Worm (Caenorhabditis elegans) whole organism, midembryonic: Measurements from ENCODE around the gene mfsd-10.

Experiments used
- T22C8.4 ChIP-seq: fragments of 200-800 bp; sonication (Bioruptor generic); IDR thresholded peaks from 2 replicates; pipeline ENCODE4 v1.3.6; 2022; ENCODE audit warnings: missing genetic modification characterization, missing compliant biosample characterization
- cog-1 ChIP-seq: sonication (generic microtip); optimal IDR thresholded peaks from 2 replicates; lab custom pipeline; 2016; ENCODE audit warnings: missing genetic modification characterization, missing compliant biosample characterization
- flt-1 ChIP-seq: fragments of 200-800 bp; sonication (Bioruptor generic); IDR thresholded peaks from 2 replicates; pipeline ENCODE4 v1.3.6; 2022; ENCODE audit warnings: missing genetic modification characterization, missing compliant biosample characterization
- klf-2 ChIP-seq: fragments of 200-800 bp; sonication (Bioruptor generic); conservative IDR thresholded peaks from 2 replicates; pipeline ENCODE4 v1.3.6; 2022; ENCODE audit warnings: missing genetic modification reagents, missing genetic modification characterization, missing compliant biosample characterization
- med-1 ChIP-seq: sonication (generic microtip); optimal IDR thresholded peaks from 2 replicates; lab custom pipeline; 2017; ENCODE audit warnings: missing genetic modification characterization, mild to moderate bottlenecking, missing compliant biosample characterization, antibody characterized with exemption, missing genetic modification reagents; ENCODE audit not compliant: insufficient read depth
- ref-1 ChIP-seq: fragments of 200-800 bp; sonication (Bioruptor generic); conservative IDR thresholded peaks from 2 replicates; pipeline ENCODE4 v1.3.6; 2022; ENCODE audit warnings: missing genetic modification reagents, missing genetic modification characterization, missing compliant biosample characterization
- tab-1 ChIP-seq: fragments of 200-800 bp; sonication (Bioruptor generic); IDR thresholded peaks from 2 replicates; pipeline ENCODE4 v1.3.6; 2022; ENCODE audit warnings: missing genetic modification characterization, missing compliant biosample characterization
- ztf-23 ChIP-seq: fragments of 200-800 bp; sonication (Bioruptor generic); IDR thresholded peaks from 2 replicates; pipeline ENCODE4 v1.3.6; 2022; ENCODE audit warnings: missing genetic modification reagents, missing genetic modification characterization, missing compliant biosample characterization
- ztf-29 ChIP-seq: fragments of 200-800 bp; sonication (Bioruptor generic); IDR thresholded peaks from 2 replicates; pipeline ENCODE4 v1.3.6; 2022; ENCODE audit warnings: missing genetic modification reagents, missing genetic modification characterization, missing compliant biosample characterization

mfsd-10 gene

DNA sequence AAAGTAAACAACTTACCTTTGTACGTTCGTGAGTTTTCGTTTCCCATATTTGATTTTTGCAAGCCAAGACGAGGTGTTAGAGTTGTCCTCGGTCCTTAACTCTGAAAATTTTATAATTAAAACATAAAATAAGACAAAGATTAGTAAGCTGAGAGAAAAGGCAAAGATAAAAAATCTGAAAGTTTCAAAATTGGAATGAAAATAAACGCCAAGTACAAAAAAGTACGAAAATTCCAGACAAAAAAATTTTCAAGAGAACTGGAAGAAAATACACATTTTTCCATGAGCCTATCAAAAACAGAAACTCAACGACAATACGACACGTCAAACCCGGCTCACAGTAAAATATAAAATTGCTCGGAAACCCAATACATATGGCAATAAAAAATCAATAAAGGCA, 23.1 kb upstream of the mfsd-10 start, which contains the start of gene F10D7.5:
Gene F10D7.5, minus strand, starts transcription at position 101 of the 400 bp plus-strand sequence.
- no peak for TF ChIP-seq klf-2 (GFP tag; lab: Robert Waterston, UW)
- no peak for TF ChIP-seq cog-1
- TF ChIP-seq flt-1 (GFP tag; lab: Robert Waterston, UW) = no peak
- no peak for TF ChIP-seq ztf-29 (GFP tag; lab: Robert Waterston, UW)
- TF ChIP-seq ztf-23 (GFP tag; lab: Robert Waterston, UW) = no peak
- no peak for TF ChIP-seq med-1 (GFP tag; lab: Kevin White, UChicago)
- no peak for TF ChIP-seq tab-1 (GFP tag; lab: Robert Waterston, UW)
- TF ChIP-seq T22C8.4 (GFP tag; lab: Robert Waterston, UW) = no peak
- no peak for TF ChIP-seq ref-1 (GFP tag; lab: Robert Waterston, UW)

DNA sequence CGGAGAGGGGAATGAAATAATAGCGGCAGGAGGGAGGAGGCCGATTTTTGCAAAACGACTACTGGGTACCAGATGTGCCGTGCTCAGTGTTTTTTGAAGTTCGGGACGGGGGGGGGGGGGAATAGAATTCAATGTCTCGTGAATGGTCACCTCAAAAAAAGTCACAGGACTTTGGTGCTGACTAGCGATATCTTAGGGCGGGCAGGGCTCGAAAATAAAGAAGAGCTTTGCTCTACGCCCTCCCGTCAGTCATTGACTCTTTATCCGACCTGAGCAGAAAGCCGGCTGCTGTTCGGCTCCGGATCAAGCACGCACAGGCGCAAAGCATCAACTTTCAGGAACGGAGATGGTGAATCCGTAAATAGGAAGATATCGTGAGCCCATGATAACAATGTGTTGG, 22.1 kb upstream of the mfsd-10 start:
- TF ChIP-seq flt-1 (GFP tag; lab: Robert Waterston, UW) = no peak
- TF ChIP-seq ztf-23 (GFP tag; lab: Robert Waterston, UW) = no peak
- no peak for TF ChIP-seq klf-2 (GFP tag; lab: Robert Waterston, UW)
- no peak for TF ChIP-seq cog-1
- no peak for TF ChIP-seq ref-1 (GFP tag; lab: Robert Waterston, UW)
- TF ChIP-seq tab-1 (GFP tag; lab: Robert Waterston, UW) = no peak
- no peak for TF ChIP-seq ztf-29 (GFP tag; lab: Robert Waterston, UW)
- TF ChIP-seq T22C8.4 (GFP tag; lab: Robert Waterston, UW) = no peak
- no peak for TF ChIP-seq med-1 (GFP tag; lab: Kevin White, UChicago)

DNA sequence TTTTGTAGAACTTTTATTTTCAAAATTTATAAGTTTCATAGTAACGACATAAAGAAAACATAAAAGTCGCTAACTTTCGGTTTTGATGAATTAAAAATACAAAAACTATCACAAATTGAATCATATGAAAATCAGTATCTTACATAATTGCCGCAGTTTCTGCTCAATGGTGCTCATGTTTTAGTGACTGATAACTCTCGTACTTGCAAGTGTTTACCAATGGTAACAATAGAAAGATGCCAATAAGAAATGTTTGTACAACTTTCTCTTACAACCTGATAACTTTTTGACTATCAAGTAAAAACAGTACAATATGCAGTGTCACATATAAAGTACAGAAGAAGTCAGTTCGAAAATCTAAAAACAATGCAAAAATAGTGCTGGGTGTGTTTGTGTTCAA, 17.7 kb upstream of the mfsd-10 start:
- TF ChIP-seq ref-1 (GFP tag; lab: Robert Waterston, UW) (no peak), cog-1 (no peak), klf-2 (GFP tag; lab: Robert Waterston, UW) (no peak), T22C8.4 (GFP tag; lab: Robert Waterston, UW) (no peak), tab-1 (GFP tag; lab: Robert Waterston, UW) (no peak), ztf-23 (GFP tag; lab: Robert Waterston, UW) (no peak), ztf-29 (GFP tag; lab: Robert Waterston, UW) (no peak), med-1 (GFP tag; lab: Kevin White, UChicago) (no peak), flt-1 (GFP tag; lab: Robert Waterston, UW) (no peak)

DNA sequence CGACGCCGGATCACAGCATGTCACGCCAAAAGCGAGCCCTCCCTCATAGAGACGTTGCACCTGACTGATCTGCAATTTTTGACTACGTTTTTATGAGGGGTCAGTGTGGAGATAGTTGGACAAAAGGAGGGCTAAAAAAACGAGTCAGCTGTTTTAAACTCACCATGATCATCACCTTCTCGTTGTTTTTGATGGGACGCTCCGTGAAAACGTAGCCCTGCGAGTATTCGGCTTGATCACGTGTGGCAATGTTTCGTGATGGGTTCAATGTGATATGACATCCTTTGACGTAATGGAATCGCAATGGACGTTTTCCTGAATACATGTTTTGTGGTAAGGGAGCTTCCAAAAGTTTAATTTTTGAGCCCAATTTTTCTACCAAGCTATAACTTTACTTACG, 16.7 kb upstream of the mfsd-10 start:
- no peak for TF ChIP-seq cog-1
- no peak for TF ChIP-seq T22C8.4 (GFP tag; lab: Robert Waterston, UW)
- TF ChIP-seq ref-1 (GFP tag; lab: Robert Waterston, UW) = no peak
- TF ChIP-seq med-1 (GFP tag; lab: Kevin White, UChicago) = no peak
- TF ChIP-seq tab-1 (GFP tag; lab: Robert Waterston, UW) = no peak
- TF ChIP-seq ztf-29 (GFP tag; lab: Robert Waterston, UW) = no peak
- no peak for TF ChIP-seq ztf-23 (GFP tag; lab: Robert Waterston, UW)
- TF ChIP-seq flt-1 (GFP tag; lab: Robert Waterston, UW) = no peak
- no peak for TF ChIP-seq klf-2 (GFP tag; lab: Robert Waterston, UW)

DNA sequence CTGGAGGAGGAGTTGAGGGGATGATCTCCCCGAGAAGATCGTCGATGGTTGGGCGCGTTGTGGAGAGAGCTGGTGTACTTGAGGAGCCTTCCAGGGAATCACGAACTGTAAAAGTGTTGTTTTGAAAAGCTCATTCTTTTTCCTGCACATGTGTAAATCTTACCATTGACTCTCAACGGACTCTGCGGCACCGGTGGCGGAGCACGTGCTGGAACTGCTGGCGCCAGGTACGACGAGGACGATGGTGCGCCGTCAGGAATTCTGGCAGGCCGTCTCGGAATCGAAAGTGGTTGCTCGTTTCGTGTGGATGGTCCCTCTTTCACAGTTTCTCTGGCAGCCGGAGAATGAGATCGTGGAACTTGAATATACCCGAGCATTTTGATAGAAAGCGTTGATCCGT, 15.9 kb upstream of the mfsd-10 start:
- no peak for TF ChIP-seq tab-1 (GFP tag; lab: Robert Waterston, UW)
- no peak for TF ChIP-seq klf-2 (GFP tag; lab: Robert Waterston, UW)
- no peak for TF ChIP-seq ztf-23 (GFP tag; lab: Robert Waterston, UW)
- no peak for TF ChIP-seq med-1 (GFP tag; lab: Kevin White, UChicago)
- no peak for TF ChIP-seq cog-1
- no peak for TF ChIP-seq ref-1 (GFP tag; lab: Robert Waterston, UW)
- no peak for TF ChIP-seq T22C8.4 (GFP tag; lab: Robert Waterston, UW)
- no peak for TF ChIP-seq ztf-29 (GFP tag; lab: Robert Waterston, UW)
- TF ChIP-seq flt-1 (GFP tag; lab: Robert Waterston, UW) = no peak

DNA sequence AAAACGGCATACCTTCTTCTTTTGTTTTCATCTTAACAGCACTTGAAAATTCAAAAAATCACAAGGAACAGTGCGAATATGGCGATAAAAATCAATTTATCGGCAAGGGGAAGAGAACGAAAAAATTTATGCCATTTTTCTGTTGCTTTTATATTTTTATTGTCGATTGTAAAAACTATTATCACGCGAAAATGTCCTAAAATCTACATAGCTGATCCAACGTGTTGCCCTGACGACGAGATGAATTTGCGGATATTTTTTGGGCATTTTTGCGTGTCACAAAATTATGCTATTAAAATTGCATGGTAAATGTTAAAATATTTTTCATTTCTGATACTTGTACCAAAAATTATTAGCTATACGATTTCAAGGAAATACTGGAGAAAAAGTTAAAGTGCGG, 13.5 kb upstream of the mfsd-10 start, which contains the start of gene F10D7.4:
Gene F10D7.4, minus strand, starts transcription at position 101 of the 400 bp plus-strand sequence.
- TF ChIP-seq flt-1 (GFP tag; lab: Robert Waterston, UW) (no peak), ztf-29 (GFP tag; lab: Robert Waterston, UW) (no peak), klf-2 (GFP tag; lab: Robert Waterston, UW) (no peak), ztf-23 (GFP tag; lab: Robert Waterston, UW) (no peak), med-1 (GFP tag; lab: Kevin White, UChicago) (no peak), T22C8.4 (GFP tag; lab: Robert Waterston, UW) (no peak), ref-1 (GFP tag; lab: Robert Waterston, UW) (no peak), tab-1 (GFP tag; lab: Robert Waterston, UW) (no peak), cog-1 (no peak)

DNA sequence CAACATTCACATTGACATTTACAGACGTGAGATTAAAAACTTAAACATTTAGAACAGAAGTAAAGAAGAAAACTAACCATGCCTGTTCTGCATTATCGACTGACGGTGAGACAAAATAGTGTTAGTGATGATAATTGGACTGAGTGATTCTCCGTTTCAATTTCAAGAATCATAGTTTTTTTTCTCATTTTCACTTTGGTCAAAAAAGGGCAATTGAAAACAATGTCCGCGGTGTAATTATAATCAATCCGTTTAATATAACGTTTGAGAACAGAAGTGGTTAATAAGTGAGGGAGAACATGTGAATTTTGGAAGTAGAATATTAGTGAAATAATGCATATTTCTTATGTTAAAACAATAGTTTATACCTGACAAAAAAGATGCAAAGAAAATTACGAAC, 11.2 kb upstream of the mfsd-10 start, which contains the start of gene F10D7.10:
Gene F10D7.10, minus strand, starts transcription at position 101 of the 400 bp plus-strand sequence.
- TF ChIP-seq med-1 (GFP tag; lab: Kevin White, UChicago) (no peak), flt-1 (GFP tag; lab: Robert Waterston, UW) (no peak), ztf-23 (GFP tag; lab: Robert Waterston, UW) (no peak), ztf-29 (GFP tag; lab: Robert Waterston, UW) (no peak), T22C8.4 (GFP tag; lab: Robert Waterston, UW) (no peak), tab-1 (GFP tag; lab: Robert Waterston, UW) (no peak), klf-2 (GFP tag; lab: Robert Waterston, UW) (no peak), cog-1 (no peak), ref-1 (GFP tag; lab: Robert Waterston, UW) (no peak)

DNA sequence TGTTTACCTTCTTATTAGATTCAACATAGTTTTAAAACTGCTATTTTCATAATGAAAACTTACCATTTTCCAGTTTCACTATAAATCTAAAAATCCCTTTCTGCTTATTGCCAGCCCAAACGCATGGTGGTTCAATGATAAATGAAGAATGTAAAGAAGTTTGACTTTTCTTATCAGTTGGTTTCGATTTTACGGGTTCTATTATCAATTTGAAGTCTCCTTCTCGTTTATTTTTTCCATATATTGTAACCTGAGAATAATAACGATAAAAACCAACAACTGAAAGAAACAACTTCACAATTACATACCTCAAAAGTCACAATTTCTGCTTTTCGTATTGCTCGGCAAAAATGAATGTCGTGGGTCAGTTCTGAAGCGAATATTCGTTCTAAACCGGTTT, 10.6 kb upstream of the mfsd-10 start:
- TF ChIP-seq ztf-23 (GFP tag; lab: Robert Waterston, UW) (no peak), med-1 (GFP tag; lab: Kevin White, UChicago) (no peak), klf-2 (GFP tag; lab: Robert Waterston, UW) (no peak), cog-1 (no peak), tab-1 (GFP tag; lab: Robert Waterston, UW) (no peak), flt-1 (GFP tag; lab: Robert Waterston, UW) (no peak), ztf-29 (GFP tag; lab: Robert Waterston, UW) (no peak), T22C8.4 (GFP tag; lab: Robert Waterston, UW) (no peak), ref-1 (GFP tag; lab: Robert Waterston, UW) (no peak)

DNA sequence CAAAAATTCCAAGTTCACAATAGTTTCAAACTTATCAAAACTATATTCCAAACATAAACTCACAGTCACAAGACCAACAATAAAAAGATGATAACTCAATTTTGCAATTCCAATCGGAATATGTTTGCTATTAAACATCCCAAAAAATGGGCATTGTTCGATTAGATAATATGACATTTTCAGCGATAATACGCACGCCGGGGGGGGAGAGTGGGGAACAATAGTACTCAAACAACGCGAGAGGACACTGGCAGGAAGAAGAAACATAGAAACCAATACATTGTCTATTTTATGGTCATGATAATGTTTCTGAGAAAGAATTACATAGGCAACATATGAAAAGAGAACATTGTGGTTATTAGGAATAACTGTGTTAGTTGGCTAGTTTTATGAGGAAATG, 7.4 kb upstream of the mfsd-10 start:
- TF ChIP-seq ztf-29 (GFP tag; lab: Robert Waterston, UW) (no peak), tab-1 (GFP tag; lab: Robert Waterston, UW) (no peak), flt-1 (GFP tag; lab: Robert Waterston, UW) (no peak), ref-1 (GFP tag; lab: Robert Waterston, UW) (no peak), T22C8.4 (GFP tag; lab: Robert Waterston, UW) (no peak), cog-1 (no peak), ztf-23 (GFP tag; lab: Robert Waterston, UW) (no peak), med-1 (GFP tag; lab: Kevin White, UChicago) (no peak), klf-2 (GFP tag; lab: Robert Waterston, UW) (no peak)
